Worm (Caenorhabditis elegans) whole organism, young adult: ENCODE data around the gene C16D2.1.

Experiments used
- F10E7.11 ChIP-seq: sonication (generic microtip); optimal IDR thresholded peaks from 2 replicates; lab custom pipeline; 2017; ENCODE audit warnings: mild to moderate bottlenecking, missing genetic modification characterization, moderate library complexity, missing compliant biosample characterization
- F49E8.2 ChIP-seq: sonication (generic microtip); optimal IDR thresholded peaks from 3 replicates; lab custom pipeline; 2017; ENCODE audit warnings: missing genetic modification characterization, mild to moderate bottlenecking, missing compliant biosample characterization, antibody characterized with exemption, moderate library complexity; ENCODE audit not compliant: insufficient read depth
- K12H6.12 ChIP-seq: fragments of 200-800 bp; sonication (Bioruptor generic); optimal IDR thresholded peaks from 2 replicates; lab custom pipeline; 2018; ENCODE audit warnings: mild to moderate bottlenecking, missing genetic modification characterization, missing compliant biosample characterization
- Y53F4B.3 ChIP-seq: fragments of 200-800 bp; sonication (Bioruptor generic); IDR thresholded peaks from 2 replicates; pipeline ENCODE4 v1.3.6; 2022; ENCODE audit warnings: missing genetic modification reagents, missing genetic modification characterization, missing compliant biosample characterization
- aptf-2 ChIP-seq: fragments of 200-800 bp; sonication (Bioruptor generic); conservative IDR thresholded peaks from 2 replicates; pipeline ENCODE4 v1.3.6; 2022; ENCODE audit warnings: missing genetic modification reagents, missing genetic modification characterization, missing compliant biosample characterization
- attf-6 ChIP-seq: fragments of 200-800 bp; sonication (Bioruptor generic); IDR thresholded peaks from 2 replicates; pipeline ENCODE4 v1.3.6; 2022; ENCODE audit warnings: missing genetic modification reagents, missing genetic modification characterization, missing compliant biosample characterization
- bed-2 ChIP-seq: fragments of 200-800 bp; sonication (Bioruptor generic); IDR thresholded peaks from 2 replicates; pipeline ENCODE4 v1.3.6; 2022; ENCODE audit warnings: missing genetic modification reagents, missing genetic modification characterization, missing compliant biosample characterization
- dpl-1 ChIP-seq: fragments of 150-350 bp; optimal IDR thresholded peaks from 2 replicates; lab custom pipeline; 2014; ENCODE audit warnings: missing biosample characterization, missing genetic modification reagents, missing genetic modification characterization
- ets-4 ChIP-seq: fragments of 200-800 bp; sonication (Bioruptor generic); optimal IDR thresholded peaks from 2 replicates; lab custom pipeline; 2018; ENCODE audit warnings: mild to moderate bottlenecking, missing genetic modification characterization, missing compliant biosample characterization
- hmg-1.2 ChIP-seq: fragments of 200-800 bp; sonication (Bioruptor generic); IDR thresholded peaks from 2 replicates; pipeline ENCODE4 v1.3.6; 2022; ENCODE audit warnings: missing genetic modification reagents, missing genetic modification characterization, missing compliant biosample characterization
- nfyb-1 ChIP-seq: fragments of 200-800 bp; sonication (Bioruptor generic); IDR thresholded peaks from 2 replicates; pipeline ENCODE4 v1.3.6; 2022; ENCODE audit warnings: missing genetic modification reagents, missing genetic modification characterization, missing compliant biosample characterization
- sdz-38 ChIP-seq: sonication (generic microtip); optimal IDR thresholded peaks from 2 replicates; lab custom pipeline; 2016; ENCODE audit warnings: missing genotype, missing genetic modification characterization, missing compliant biosample characterization
- somi-1 ChIP-seq: fragments of 200-800 bp; sonication (Bioruptor generic); optimal IDR thresholded peaks from 2 replicates; lab custom pipeline; 2018; ENCODE audit warnings: mild to moderate bottlenecking, missing genetic modification characterization, missing compliant biosample characterization
- tbp1 ChIP-seq: fragments of 200-800 bp; sonication (Bioruptor generic); optimal IDR thresholded peaks from 2 replicates; lab custom pipeline; 2018; ENCODE audit warnings: mild to moderate bottlenecking, missing genetic modification characterization, missing compliant biosample characterization

- TF ChIP-seq tbp1 (GFP tag; lab: Kevin White, UChicago) (no peak), attf-6 (GFP tag; lab: Robert Waterston, UW) (no peak), aptf-2 (no peak), sdz-38 (tag; lab: Kevin White, UChicago) (no peak), K12H6.12 (no peak), hmg-1.2 (GFP tag; lab: Robert Waterston, UW) (no peak), nfyb-1 (no peak), bed-2 (GFP tag; lab: Robert Waterston, UW) (no peak), somi-1 (no peak), ets-4 (GFP tag; lab: Kevin White, UChicago) (no peak), Y53F4B.3 (GFP tag; lab: Robert Waterston, UW) (no peak), F49E8.2 (tag; lab: Kevin White, UChicago) (no peak), F10E7.11 (tag; lab: Kevin White, UChicago) (no peak), dpl-1 (GFP tag; lab: Kevin White, UChicago) (no peak)
Measured at ce11 chrII:9126965-9127364, 4.5 kb upstream of the C16D2.1 start.
